Fruit fly (Drosophila melanogaster) whole organism, embryonic: ENCODE results near the gene CG14194.

ENCODE experiments used
- Bgb ChIP-seq: fragments of 200-800 bp; sonication (Bioruptor generic); IDR thresholded peaks from 2 replicates; pipeline ENCODE4 v1.3.6; 2022; ENCODE audit warnings: missing biosample characterization, missing genetic modification characterization; ENCODE audit not compliant: partially characterized antibody
- C15 ChIP-seq: fragments of 200-800 bp; sonication (Bioruptor generic); IDR thresholded peaks from 3 replicates; pipeline ENCODE4 v1.3.6; 2022; ENCODE audit warnings: missing biosample characterization, missing genetic modification characterization
- CG10431 ChIP-seq: fragments of 200-800 bp; sonication (Bioruptor generic); optimal IDR thresholded peaks from 3 replicates; lab custom pipeline; 2018; ENCODE audit warnings: missing biosample characterization, mild to moderate bottlenecking, missing genetic modification characterization
- CG10565 ChIP-seq: fragments of 200-800 bp; sonication (Bioruptor generic); optimal IDR thresholded peaks from 3 replicates; lab custom pipeline; 2016; ENCODE audit warnings: missing biosample characterization, mild to moderate bottlenecking, missing genetic modification characterization
- CG10979 ChIP-seq: fragments of 200-800 bp; sonication (Bioruptor generic); optimal IDR thresholded peaks from 2 replicates; lab custom pipeline; 2018; ENCODE audit warnings: missing biosample characterization, mild to moderate bottlenecking, missing genetic modification characterization, moderate library complexity
- CG11696 ChIP-seq: fragments of 200-800 bp; sonication (Bioruptor generic); IDR thresholded peaks from 2 replicates; pipeline ENCODE4 v1.3.6; 2022; ENCODE audit warnings: missing biosample characterization, missing genetic modification characterization
- CG11723 ChIP-seq: fragments of 200-800 bp; sonication (Bioruptor generic); optimal IDR thresholded peaks from 2 replicates; lab custom pipeline; 2017; ENCODE audit warnings: missing biosample characterization, mild to moderate bottlenecking, missing genetic modification characterization
- CG12219 ChIP-seq: fragments of 200-800 bp; sonication (Bioruptor generic); optimal IDR thresholded peaks from 3 replicates; lab custom pipeline; 2018; ENCODE audit warnings: missing biosample characterization, mild to moderate bottlenecking, missing genetic modification characterization
- CG12391 ChIP-seq: fragments of 200-800 bp; sonication (Bioruptor generic); optimal IDR thresholded peaks from 3 replicates; lab custom pipeline; 2018; ENCODE audit warnings: missing biosample characterization, mild to moderate bottlenecking, missing genetic modification characterization, moderate library complexity
- CG13123 ChIP-seq: fragments of 200-800 bp; sonication (Bioruptor generic); optimal IDR thresholded peaks from 2 replicates; lab custom pipeline; 2016; ENCODE audit warnings: missing biosample characterization, missing genetic modification characterization
- CG14965 ChIP-seq: fragments of 200-800 bp; sonication (Bioruptor generic); optimal IDR thresholded peaks from 2 replicates; lab custom pipeline; 2016; ENCODE audit warnings: missing biosample characterization, missing genetic modification characterization, borderline replicate concordance
- CG2116 ChIP-seq: fragments of 200-800 bp; sonication (Bioruptor generic); optimal IDR thresholded peaks from 3 replicates; lab custom pipeline; 2018; ENCODE audit warnings: missing biosample characterization, mild to moderate bottlenecking, missing genetic modification characterization
- CG31388 ChIP-seq: fragments of 200-800 bp; sonication (Bioruptor generic); optimal IDR thresholded peaks from 2 replicates; lab custom pipeline; 2016; ENCODE audit warnings: missing biosample characterization, missing genetic modification characterization
- CG31441 ChIP-seq: fragments of 200-800 bp; sonication (Bioruptor generic); IDR thresholded peaks from 2 replicates; pipeline ENCODE4 v1.3.6; 2022; ENCODE audit warnings: missing biosample characterization, missing genetic modification characterization
- CG32772 ChIP-seq: fragments of 200-800 bp; sonication (Bioruptor generic); IDR thresholded peaks from 2 replicates; pipeline ENCODE4 v1.3.6; 2022; ENCODE audit warnings: missing biosample characterization, missing genetic modification characterization
- CG4424 ChIP-seq: fragments of 200-800 bp; sonication (Bioruptor generic); optimal IDR thresholded peaks from 3 replicates; lab custom pipeline; 2016; ENCODE audit warnings: missing biosample characterization, missing genetic modification characterization
- CG8281 ChIP-seq: fragments of 200-800 bp; sonication (Bioruptor generic); optimal IDR thresholded peaks from 2 replicates; lab custom pipeline; 2018; ENCODE audit warnings: missing biosample characterization, mild to moderate bottlenecking, missing genetic modification characterization, moderate library complexity
- D19A ChIP-seq: fragments of 200-800 bp; optimal IDR thresholded peaks from 3 replicates; lab custom pipeline; 2019; ENCODE audit warnings: missing biosample characterization, mild to moderate bottlenecking, missing genetic modification characterization, moderate library complexity
- D19B ChIP-seq: fragments of 200-800 bp; sonication (Bioruptor generic); optimal IDR thresholded peaks from 2 replicates; lab custom pipeline; 2017; ENCODE audit warnings: missing biosample characterization, mild to moderate bottlenecking, missing genetic modification characterization
- Dip2 ChIP-seq: fragments of 200-800 bp; sonication (Bioruptor generic); IDR thresholded peaks from 2 replicates; pipeline ENCODE4 v1.3.6; 2022; ENCODE audit warnings: missing biosample characterization, missing genetic modification characterization
- Ets97D ChIP-seq: fragments of 200-800 bp; sonication (Bioruptor generic); optimal IDR thresholded peaks from 3 replicates; lab custom pipeline; 2016; ENCODE audit warnings: missing biosample characterization, missing genetic modification characterization
- HLH3B ChIP-seq: fragments of 200-800 bp; sonication (Bioruptor generic); IDR thresholded peaks from 2 replicates; pipeline ENCODE4 v1.3.6; 2022; ENCODE audit warnings: missing biosample characterization, missing genetic modification characterization
- Oli ChIP-seq: fragments of 200-800 bp; sonication (Bioruptor generic); optimal IDR thresholded peaks from 2 replicates; lab custom pipeline; 2018; ENCODE audit warnings: missing biosample characterization, mild to moderate bottlenecking, missing genetic modification characterization, moderate library complexity
- PHDP ChIP-seq: fragments of 200-800 bp; sonication (Bioruptor generic); optimal IDR thresholded peaks from 3 replicates; lab custom pipeline; 2018; ENCODE audit warnings: missing biosample characterization, mild to moderate bottlenecking, missing genetic modification characterization, moderate library complexity
- Rfx ChIP-seq: fragments of 200-800 bp; sonication (Bioruptor generic); IDR thresholded peaks from 2 replicates; pipeline ENCODE4 v1.3.6; 2022; ENCODE audit warnings: missing biosample characterization, missing genetic modification characterization
- ato ChIP-seq: fragments of 200-800 bp; sonication (Bioruptor generic); IDR thresholded peaks from 2 replicates; pipeline ENCODE4 v1.3.6; 2022; ENCODE audit warnings: missing biosample characterization, missing genetic modification characterization; ENCODE audit not compliant: partially characterized antibody
- bsh ChIP-seq, 2 experiments: fragments of 200-800 bp; sonication (Bioruptor generic); optimal IDR thresholded peaks; 2 replicates each; lab custom pipeline; 2017 to 2018; ENCODE audit warnings: mild to moderate bottlenecking in 2 of 2, missing biosample characterization in 2 of 2, missing genetic modification characterization in 2 of 2, moderate library complexity in 1 of 2
- cad ChIP-seq: fragments of >200 bp; optimal IDR thresholded peaks from 2 replicates; lab custom pipeline; 2017; ENCODE audit warnings: missing biosample characterization, missing genetic modification characterization
- crc ChIP-seq: fragments of 200-800 bp; sonication (Bioruptor generic); optimal IDR thresholded peaks from 2 replicates; lab custom pipeline; 2016; ENCODE audit warnings: missing biosample characterization, missing genetic modification characterization
- cwo ChIP-seq: fragments of 200-800 bp; sonication (Bioruptor generic); optimal IDR thresholded peaks from 3 replicates; lab custom pipeline; 2017; ENCODE audit warnings: missing biosample characterization, missing genetic modification characterization, mild to moderate bottlenecking, moderate library complexity, missing genetic modification reagents
- en ChIP-seq: fragments of 200-800 bp; sonication (Bioruptor generic); optimal IDR thresholded peaks from 2 replicates; lab custom pipeline; 2016; ENCODE audit warnings: missing biosample characterization, missing genetic modification characterization
- esg ChIP-seq: fragments of 200-800 bp; sonication (Bioruptor generic); conservative IDR thresholded peaks from 2 replicates; pipeline ENCODE4 v1.3.6; 2022; ENCODE audit warnings: missing biosample characterization, missing genetic modification characterization
- eve ChIP-seq, 2 experiments: fragments of >200 bp; optimal IDR thresholded peaks; 2 replicates each; lab custom pipeline; 2017; ENCODE audit warnings: missing biosample characterization in 2 of 2, missing genetic modification characterization in 2 of 2
- fru ChIP-seq: fragments of >200 bp; optimal IDR thresholded peaks from 2 replicates; lab custom pipeline; 2017
- lilli ChIP-seq: fragments of 200-800 bp; sonication (Bioruptor generic); optimal IDR thresholded peaks from 3 replicates; lab custom pipeline; 2016; ENCODE audit warnings: missing biosample characterization, missing genetic modification characterization
- luna ChIP-seq: fragments of 200-800 bp; sonication (Bioruptor generic); optimal IDR thresholded peaks from 2 replicates; lab custom pipeline; 2016; ENCODE audit warnings: missing biosample characterization, missing genetic modification characterization
- nerfin-2 ChIP-seq: fragments of 200-800 bp; sonication (Bioruptor generic); IDR thresholded peaks from 2 replicates; pipeline ENCODE4 v1.3.6; 2022; ENCODE audit warnings: missing biosample characterization, missing genetic modification characterization; ENCODE audit not compliant: partially characterized antibody
- nom ChIP-seq: fragments of 200-800 bp; sonication (Bioruptor generic); optimal IDR thresholded peaks from 2 replicates; lab custom pipeline; 2017; ENCODE audit warnings: missing biosample characterization, missing genetic modification characterization, mild to moderate bottlenecking, moderate library complexity, missing genetic modification reagents
- oc ChIP-seq: fragments of 200-800 bp; sonication (Bioruptor generic); optimal IDR thresholded peaks from 2 replicates; lab custom pipeline; 2018; ENCODE audit warnings: missing biosample characterization, mild to moderate bottlenecking, missing genetic modification characterization, moderate library complexity
- otp ChIP-seq: fragments of 200-800 bp; sonication (Bioruptor generic); IDR thresholded peaks from 3 replicates; pipeline ENCODE4, ENCODE4 v1.3.6; 2022; ENCODE audit warnings: missing biosample characterization, missing genetic modification characterization
- pho ChIP-seq: fragments of 200-800 bp; sonication (Bioruptor generic); optimal IDR thresholded peaks from 2 replicates; lab custom pipeline; 2016; ENCODE audit warnings: missing biosample characterization, missing genetic modification characterization
- pnt ChIP-seq: fragments of 200-800 bp; sonication (Bioruptor generic); optimal IDR thresholded peaks from 3 replicates; lab custom pipeline; 2016; ENCODE audit warnings: missing biosample characterization, missing genetic modification characterization
- sens ChIP-seq: fragments of 200-800 bp; sonication (Bioruptor generic); peaks from one replicate; lab custom pipeline; 2016; ENCODE audit warnings: missing biosample characterization, missing genetic modification characterization
- slbo ChIP-seq: fragments of 200-800 bp; sonication (Bioruptor generic); IDR thresholded peaks from 2 replicates; pipeline ENCODE4 v1.3.6; 2022; ENCODE audit warnings: missing biosample characterization, missing genetic modification characterization
- tap ChIP-seq: fragments of 200-800 bp; optimal IDR thresholded peaks from 3 replicates; lab custom pipeline; 2019; ENCODE audit warnings: missing biosample characterization, mild to moderate bottlenecking, missing genetic modification characterization, moderate library complexity
- twi ChIP-seq: fragments of 200-800 bp; optimal IDR thresholded peaks from 2 replicates; lab custom pipeline; 2019; ENCODE audit warnings: missing biosample characterization, mild to moderate bottlenecking, missing genetic modification characterization, moderate library complexity
- unc-4 ChIP-seq: fragments of 200-800 bp; sonication (Bioruptor generic); IDR thresholded peaks from 2 replicates; pipeline ENCODE4 v1.3.6; 2022; ENCODE audit warnings: missing biosample characterization, missing genetic modification characterization; ENCODE audit not compliant: partially characterized antibody
- yki ChIP-seq: fragments of >200 bp; optimal IDR thresholded peaks from 3 replicates; lab custom pipeline; 2018
- zfh1 ChIP-seq: fragments of 200-800 bp; sonication (Bioruptor generic); IDR thresholded peaks from 3 replicates; pipeline ENCODE4 v1.3.6; 2022; ENCODE audit warnings: missing biosample characterization, missing genetic modification characterization
- zfh2 ChIP-seq: fragments of 200-800 bp; sonication (Bioruptor generic); optimal IDR thresholded peaks from 2 replicates; lab custom pipeline; 2016; ENCODE audit warnings: missing biosample characterization, missing genetic modification characterization

CG14194 gene

DNA sequence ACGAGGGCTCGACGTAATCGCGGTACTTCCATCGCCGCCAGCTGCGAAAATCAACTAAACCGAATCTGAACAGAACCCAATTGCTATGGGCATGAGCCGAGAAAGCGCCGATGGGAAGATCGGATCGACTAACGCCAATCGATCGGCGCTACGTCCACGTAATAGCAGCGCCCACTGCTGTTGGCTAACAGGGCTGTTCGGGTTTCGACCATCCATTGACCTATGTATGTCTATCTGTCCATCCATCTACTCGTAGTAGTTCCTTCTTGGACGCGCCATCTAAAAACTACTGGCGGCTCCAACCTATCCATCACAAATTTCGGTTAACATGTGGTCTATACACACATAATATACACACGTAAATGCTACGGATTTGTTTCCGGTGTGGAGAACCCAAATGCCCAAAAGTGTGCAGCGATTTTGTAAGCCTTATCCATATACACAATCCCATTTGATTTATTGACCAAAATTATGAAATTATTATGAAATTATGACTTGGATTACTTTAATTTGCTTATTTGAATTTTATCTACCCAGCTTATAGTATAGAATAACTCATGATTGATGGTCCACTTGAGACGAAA lies 48.5 kb downstream of the CG14194 start, which contains the start of gene CG14196 (continued):
- no peak for TF ChIP-seq CG12219 (GFP tag; lab: Kevin White, UChicago)
- no peak for TF ChIP-seq esg (GFP tag; lab: Robert Waterston, UW)
- TF ChIP-seq Dip2 = no peak
- no peak for TF ChIP-seq C15 (GFP tag; lab: Robert Waterston, UW)
- no peak for TF ChIP-seq zfh1 (GFP tag; lab: Robert Waterston, UW)
- TF ChIP-seq Bgb (GFP tag; lab: Robert Waterston, UW) = peak; percentile 25; the same call in 1 of the 2 replicates
- TF ChIP-seq D19B (GFP tag; lab: Kevin White, UChicago) = peak; percentile 37
- no peak for TF ChIP-seq CG31388 (GFP tag; lab: Kevin White, UChicago)
- TF ChIP-seq zfh2 = no peak
- TF ChIP-seq tap (tag; lab: Kevin White, UChicago) = no peak
- no peak for TF ChIP-seq CG10565 (GFP tag; lab: Kevin White, UChicago)
- TF ChIP-seq CG13123 (GFP tag; lab: Kevin White, UChicago) = no peak
- TF ChIP-seq sens = peak; percentile 66
- TF ChIP-seq CG32772 (GFP tag; lab: Robert Waterston, UW) = no peak

DNA sequence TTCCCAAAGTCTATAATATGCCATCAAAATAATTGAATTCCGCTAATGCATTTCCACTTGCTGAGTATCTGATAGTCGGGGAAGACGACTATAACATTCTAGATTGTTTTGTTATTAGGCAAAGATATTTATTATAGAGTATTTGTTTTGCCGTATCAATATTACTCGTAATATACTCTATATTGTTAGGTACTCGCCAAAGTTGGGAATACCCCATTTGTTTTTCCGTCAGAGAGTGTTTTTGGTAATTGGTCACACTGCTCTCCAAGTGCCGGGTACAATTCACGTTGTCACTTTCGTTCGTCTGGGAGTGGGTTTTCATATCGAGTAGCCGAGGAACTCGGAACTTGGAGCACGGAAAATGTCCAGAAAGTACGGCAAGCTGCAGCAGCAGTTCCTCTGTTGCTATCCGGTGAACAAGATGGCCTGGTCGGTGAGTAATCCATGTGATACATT lies 50.1 kb downstream of the CG14194 start, which contains the start of gene CG7889:
CG7889 (plus strand) TSS at position 253 of the 456 bp plus-strand sequence.
- TF ChIP-seq CG4424 (peak; percentile 58), CG11723 (GFP tag; lab: Kevin White, UChicago) (no peak), en (no peak), nom (GFP tag; lab: Kevin White, UChicago) (no peak), CG14965 (GFP tag; lab: Kevin White, UChicago) (no peak), luna (no peak), pnt (GFP tag; lab: Kevin White, UChicago) (no peak), Oli (no peak), nerfin-2 (GFP tag; lab: Robert Waterston, UW) (no peak), PHDP (no peak), twi (no peak), oc (tag; lab: Kevin White, UChicago) (no peak), CG10979 (tag; lab: Kevin White, UChicago) (peak; percentile 10), cad (GFP tag; lab: Kevin White, UChicago) (no peak), pho (GFP tag; lab: Kevin White, UChicago) (no peak), CG2116 (GFP tag; lab: Kevin White, UChicago) (no peak), bsh (GFP tag; optimal IDR thresholded peaks at IDR 0.05; lab: Kevin White, UChicago) (no peak), yki (no peak), cwo (GFP tag; lab: Kevin White, UChicago) (no peak), D19A (tag; lab: Kevin White, UChicago) (peak; percentile 98), CG12219 (GFP tag; lab: Kevin White, UChicago) (no peak), CG12391 (tag; lab: Kevin White, UChicago) (peak; percentile 11), fru (lab: Kevin White, UChicago) (no peak), eve (GFP tag; optimal IDR thresholded peaks at IDR 0.05; lab: Kevin White, UChicago) (no peak), HLH3B (GFP tag; lab: Robert Waterston, UW) (no peak), CG31441 (GFP tag; lab: Robert Waterston, UW) (peak; percentile 42; the same call in 1 of the 2 replicates), crc (GFP tag; lab: Kevin White, UChicago) (no peak), Ets97D (GFP tag; lab: Kevin White, UChicago) (no peak), lilli (GFP tag; lab: Kevin White, UChicago) (peak; percentile 53), Rfx (GFP tag; lab: Robert Waterston, UW) (peak; percentile 42; the same call in 1 of the 2 replicates), ato (no peak), slbo (GFP tag; lab: Robert Waterston, UW) (peak; percentile 53; the same call in 1 of the 2 replicates), unc-4 (GFP tag; lab: Robert Waterston, UW) (no peak), CG11696 (GFP tag; lab: Robert Waterston, UW) (no peak), CG10431 (GFP tag; lab: Kevin White, UChicago) (no peak), otp (GFP tag; lab: Robert Waterston, UW) (no peak), CG8281 (tag; lab: Kevin White, UChicago) (no peak)
